Fruit fly (Drosophila melanogaster) whole organism, adult: Measurements from ENCODE around the gene CG10183.

Experiments
- CG11617 ChIP-seq: fragments of 200-800 bp; sonication (Bioruptor generic); optimal IDR thresholded peaks from 2 replicates; lab custom pipeline; 2017; ENCODE audit warnings: mild to moderate bottlenecking, missing biosample characterization, missing genetic modification reagents, missing genetic modification characterization
- CG12768 ChIP-seq: fragments of 200-800 bp; sonication (Bioruptor generic); optimal IDR thresholded peaks from 2 replicates; lab custom pipeline; 2017; ENCODE audit warnings: missing biosample characterization, missing genetic modification characterization, mild to moderate bottlenecking, moderate library complexity, missing genetic modification reagents
- CG14711 ChIP-seq: fragments of 200-800 bp; sonication (Bioruptor generic); optimal IDR thresholded peaks from 2 replicates; lab custom pipeline; 2018; ENCODE audit warnings: missing biosample characterization, mild to moderate bottlenecking, missing genetic modification characterization, moderate library complexity
- CG7045 ChIP-seq: fragments of 200-800 bp; sonication (Bioruptor generic); optimal IDR thresholded peaks from 2 replicates; lab custom pipeline; 2017; ENCODE audit warnings: missing biosample characterization, mild to moderate bottlenecking, missing genetic modification characterization
- CG7101 ChIP-seq: fragments of 200-800 bp; sonication (Bioruptor generic); optimal IDR thresholded peaks from 2 replicates; lab custom pipeline; 2018; ENCODE audit warnings: missing biosample characterization, mild to moderate bottlenecking, missing genetic modification characterization, moderate library complexity
- Hr96 ChIP-seq: fragments of 200-800 bp; sonication (Bioruptor generic); optimal IDR thresholded peaks from 2 replicates; lab custom pipeline; 2016; ENCODE audit warnings: missing biosample characterization, missing genetic modification characterization
- Mnt ChIP-seq: fragments of 200-800 bp; sonication (Bioruptor generic); optimal IDR thresholded peaks from 2 replicates; lab custom pipeline; 2016; ENCODE audit warnings: missing biosample characterization, mild to moderate bottlenecking, missing genetic modification characterization
- bab1 ChIP-seq: fragments of 200-800 bp; sonication (Bioruptor generic); optimal IDR thresholded peaks from 3 replicates; lab custom pipeline; 2019; ENCODE audit warnings: missing biosample characterization, mild to moderate bottlenecking, missing genetic modification characterization, moderate library complexity
- cnc ChIP-seq, 2 experiments: fragments of >200 bp; optimal IDR thresholded peaks; 2 replicates each; lab custom pipeline; 2017
- kay ChIP-seq: fragments of 200-800 bp; sonication (Bioruptor generic); peaks from one replicate; lab custom pipeline; 2016; ENCODE audit warnings: missing biosample characterization, missing genetic modification characterization, borderline replicate concordance
- ovo ChIP-seq: fragments of 200-800 bp; sonication (Bioruptor generic); optimal IDR thresholded peaks from 2 replicates; lab custom pipeline; 2016; ENCODE audit warnings: missing biosample characterization, missing genetic modification characterization
- pad ChIP-seq: fragments of 200-800 bp; sonication (Bioruptor generic); optimal IDR thresholded peaks from 3 replicates; lab custom pipeline; 2017; ENCODE audit warnings: missing biosample characterization, missing genetic modification characterization, mild to moderate bottlenecking, moderate library complexity, missing genetic modification reagents

DNA sequence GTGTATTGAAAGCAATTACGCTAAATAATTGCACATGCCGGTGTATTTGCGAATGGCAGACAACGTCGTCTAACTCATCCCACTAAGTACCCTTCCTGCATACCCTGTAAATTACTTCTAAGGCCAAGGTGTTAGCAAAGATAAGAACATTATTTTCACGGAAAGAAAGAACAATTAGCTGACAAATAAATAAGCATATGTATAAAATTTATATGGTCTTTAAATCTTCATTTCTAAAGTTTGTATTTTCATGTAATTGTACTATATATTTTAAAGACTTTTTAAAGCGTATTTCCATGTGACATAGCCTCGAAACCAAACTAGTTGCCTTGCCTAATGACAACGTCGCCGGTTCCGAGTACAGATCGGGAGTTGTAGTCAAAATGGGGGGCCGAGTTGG is 38.4 kb upstream of the CG10183 start:
- no peak for TF ChIP-seq ovo
- TF ChIP-seq CG12768 (GFP tag; lab: Kevin White, UChicago), result no peak
- no peak for TF ChIP-seq bab1 (GFP tag; lab: Kevin White, UChicago)
- no peak for TF ChIP-seq kay (GFP tag; lab: Kevin White, UChicago)
- no peak for TF ChIP-seq CG14711 (tag; lab: Kevin White, UChicago)
- TF ChIP-seq Mnt (GFP tag; lab: Kevin White, UChicago), result no peak
- no peak for TF ChIP-seq CG7045 (GFP tag; lab: Kevin White, UChicago)
- TF ChIP-seq CG11617 (GFP tag; lab: Kevin White, UChicago), result no peak
- TF ChIP-seq pad (GFP tag; lab: Kevin White, UChicago), result no peak
- TF ChIP-seq Hr96, result no peak
- no peak for TF ChIP-seq cnc (optimal IDR thresholded peaks at IDR 0.05; lab: Kevin White, UChicago)
- no peak for TF ChIP-seq CG7101 (tag; lab: Kevin White, UChicago)
